Worm (Caenorhabditis elegans): ENCODE data around the gene cct-2.

The cct-2 gene

ce11 chrII:8932392-8932791 is 4.9 kb downstream of the cct-2 start:
- TF ChIP-seq ZK546.5 (tag; optimal IDR thresholded peaks at IDR 0.05) (no peak), hmg-11 (tag; optimal IDR thresholded peaks at IDR 0.05) (no peak), aly-2 (tag; optimal IDR thresholded peaks at IDR 0.05) (no peak), lin-39 (tag; optimal IDR thresholded peaks at IDR 0.05) (no peak), ceh-16 (tag; optimal IDR thresholded peaks at IDR 0.05) (no peak), pqm-1 (tag; optimal IDR thresholded peaks at IDR 0.05) (no peak), elt-1 (tag; optimal IDR thresholded peaks at IDR 0.05) (no peak), lsy-12 (tag; optimal IDR thresholded peaks at IDR 0.05) (no peak), daf-12 (tag; optimal IDR thresholded peaks at IDR 0.05) (no peak), mml-1 (tag; optimal IDR thresholded peaks at IDR 0.05) (no peak), nhr-237 (tag; optimal IDR thresholded peaks at IDR 0.05) (no peak), fkh-2 (tag; optimal IDR thresholded peaks at IDR 0.05) (no peak), tbx-2 (tag; optimal IDR thresholded peaks at IDR 0.05) (no peak), ceh-28 (tag; optimal IDR thresholded peaks at IDR 0.05) (no peak), ceh-82 (tag; optimal IDR thresholded peaks at IDR 0.05) (no peak), sea-2 (GFP tag; optimal IDR thresholded peaks at IDR 0.05) (no peak), nfya-1 (tag; optimal IDR thresholded peaks at IDR 0.05; ENCODE audit: insufficient read depth) (no peak), pha-4 (tag; optimal IDR thresholded peaks at IDR 0.05) (no peak), nhr-43 (tag; optimal IDR thresholded peaks at IDR 0.05; ENCODE audit: poor library complexity, severe bottlenecking) (no peak)

DNA sequence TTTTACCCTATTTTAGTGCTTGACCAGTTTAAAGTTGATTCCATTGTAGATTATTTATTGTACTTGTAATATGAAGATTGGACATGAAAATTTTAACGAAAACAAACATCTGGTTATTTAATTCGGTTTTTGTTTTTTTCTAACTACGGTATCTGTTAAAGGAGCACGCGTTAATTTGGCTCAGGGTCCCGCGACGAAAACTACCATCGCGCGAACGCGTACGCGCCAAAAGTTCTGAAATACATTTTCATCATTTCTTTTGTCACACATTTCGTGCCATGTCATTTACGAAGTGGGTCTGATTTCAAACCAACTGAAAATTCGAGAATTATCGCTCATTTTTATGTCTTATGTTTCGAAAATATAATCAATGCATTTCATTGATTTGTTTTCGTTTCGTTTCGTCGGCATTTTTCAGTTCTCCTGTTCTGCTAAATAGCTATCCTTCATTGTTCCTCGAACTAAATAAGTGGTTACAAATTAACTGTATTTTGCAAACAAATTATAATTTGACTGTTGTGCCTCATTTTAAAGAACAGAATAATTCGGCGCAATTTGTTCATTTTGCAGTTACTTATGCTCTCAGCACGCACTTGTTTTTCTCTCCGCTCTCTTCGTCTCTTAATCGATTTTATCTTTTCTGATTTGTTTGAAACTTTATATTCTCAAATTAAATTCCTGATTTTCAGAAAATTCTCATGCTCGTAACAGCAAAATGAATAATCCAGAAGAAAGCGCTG is 6.3 kb downstream of the cct-2 start, which contains the start of gene T21B10.3:
Gene T21B10.3, plus strand, starts transcription at position 690 of the 740 bp plus-strand sequence.
- TF ChIP-seq sea-2 (GFP tag; optimal IDR thresholded peaks at IDR 0.05): no peak
- no peak for TF ChIP-seq eor-1 (tag; optimal IDR thresholded peaks at IDR 0.05)
- no peak for TF ChIP-seq nhr-237 (tag; optimal IDR thresholded peaks at IDR 0.05)
- no peak for TF ChIP-seq lsy-12 (tag; optimal IDR thresholded peaks at IDR 0.05)
- TF ChIP-seq nhr-25 (tag; optimal IDR thresholded peaks at IDR 0.05): no peak
- no peak for TF ChIP-seq lin-15B (tag; optimal IDR thresholded peaks at IDR 0.05)
- no peak for TF ChIP-seq mml-1 (tag; optimal IDR thresholded peaks at IDR 0.05)
- no peak for TF ChIP-seq nhr-67 (tag; optimal IDR thresholded peaks at IDR 0.05)
- TF ChIP-seq ama-1 (optimal IDR thresholded peaks at IDR 0.05): peak; percentile 96
- no peak for TF ChIP-seq ceh-28 (tag; optimal IDR thresholded peaks at IDR 0.05)
- peak; percentile 4 for TF ChIP-seq nfya-1 (tag; optimal IDR thresholded peaks at IDR 0.05; ENCODE audit: insufficient read depth)
- TF ChIP-seq ztf-11 (tag; optimal IDR thresholded peaks at IDR 0.05): no peak
- no peak for TF ChIP-seq nhr-76 (tag; optimal IDR thresholded peaks at IDR 0.05)
- no peak for TF ChIP-seq nhr-77 (tag; optimal IDR thresholded peaks at IDR 0.05)
- no peak for TF ChIP-seq fkh-2 (tag; optimal IDR thresholded peaks at IDR 0.05)
- no peak for TF ChIP-seq ceh-16 (tag; optimal IDR thresholded peaks at IDR 0.05)
- TF ChIP-seq egl-5 (tag; optimal IDR thresholded peaks at IDR 0.05): no peak
- TF ChIP-seq elt-1 (tag; optimal IDR thresholded peaks at IDR 0.05): no peak
- TF ChIP-seq skn-1 (tag; optimal IDR thresholded peaks at IDR 0.05): no peak
- TF ChIP-seq nhr-12 (tag; optimal IDR thresholded peaks at IDR 0.05): no peak
- peak; percentile 31 for TF ChIP-seq hmg-11 (tag; optimal IDR thresholded peaks at IDR 0.05)
- no peak for TF ChIP-seq mdl-1 (tag; optimal IDR thresholded peaks at IDR 0.05)
- no peak for TF ChIP-seq ZK546.5 (tag; optimal IDR thresholded peaks at IDR 0.05)
- no peak for TF ChIP-seq daf-12 (tag; optimal IDR thresholded peaks at IDR 0.05)
- no peak for TF ChIP-seq lin-39 (tag; optimal IDR thresholded peaks at IDR 0.05)
- TF ChIP-seq nhr-43 (tag; optimal IDR thresholded peaks at IDR 0.05; ENCODE audit: poor library complexity, severe bottlenecking): peak; percentile 15
- TF ChIP-seq unc-39 (tag; optimal IDR thresholded peaks at IDR 0.05): no peak
- TF ChIP-seq fos-1 (tag; optimal IDR thresholded peaks at IDR 0.05): no peak
- TF ChIP-seq ceh-9 (tag; optimal IDR thresholded peaks at IDR 0.05): no peak
- no peak for TF ChIP-seq pqm-1 (tag; optimal IDR thresholded peaks at IDR 0.05)
- peak; percentile 33 for TF ChIP-seq R02D3.7 (tag; optimal IDR thresholded peaks at IDR 0.05)
- TF ChIP-seq snpc-4 (tag; optimal IDR thresholded peaks at IDR 0.05): no peak
- TF ChIP-seq egl-27 (tag; optimal IDR thresholded peaks at IDR 0.05): no peak
- TF ChIP-seq elt-2 (tag; optimal IDR thresholded peaks at IDR 0.05): no peak

- no peak for TF ChIP-seq daf-12 (tag; optimal IDR thresholded peaks at IDR 0.05)
- TF ChIP-seq nfya-1 (tag; optimal IDR thresholded peaks at IDR 0.05; ENCODE audit: insufficient read depth): no peak
- no peak for TF ChIP-seq nhr-77 (tag; optimal IDR thresholded peaks at IDR 0.05)
- TF ChIP-seq snpc-4 (tag; optimal IDR thresholded peaks at IDR 0.05): no peak
- no peak for TF ChIP-seq nhr-23 (tag; optimal IDR thresholded peaks at IDR 0.05)
Measured at ce11 chrII:8938907-8939622, 11.5 kb downstream of the cct-2 start.
